Worm (Caenorhabditis elegans) whole organism, L4 larva: ENCODE results near the gene arrd-16.

Source experiments
- F10B5.3 ChIP-seq: sonication (generic microtip); optimal IDR thresholded peaks from 2 replicates; lab custom pipeline; 2016; ENCODE audit warnings: mild to moderate bottlenecking, missing genetic modification characterization, missing compliant biosample characterization
- F26F4.8 ChIP-seq: fragments of 200-800 bp; sonication (Bioruptor generic); conservative IDR thresholded peaks from 2 replicates; pipeline ENCODE4 v1.3.6; 2022; ENCODE audit warnings: missing genetic modification characterization, missing compliant biosample characterization
- F49E8.2 ChIP-seq: sonication (generic microtip); optimal IDR thresholded peaks from 2 replicates; lab custom pipeline; 2016; ENCODE audit warnings: missing compliant biosample characterization, mild to moderate bottlenecking, missing genetic modification characterization, borderline replicate concordance
- T20F7.1 ChIP-seq: fragments of 200-800 bp; sonication (Bioruptor generic); optimal IDR thresholded peaks from 2 replicates; lab custom pipeline; 2018; ENCODE audit warnings: mild to moderate bottlenecking, missing genetic modification characterization, missing compliant biosample characterization
- T26A8.4 ChIP-seq: fragments of 200-800 bp; sonication (Bioruptor generic); IDR thresholded peaks from 2 replicates; pipeline ENCODE4 v1.3.6; 2022; ENCODE audit warnings: missing genetic modification characterization, missing compliant biosample characterization
- Y5F2A.4 ChIP-seq: fragments of 200-800 bp; sonication (Bioruptor generic); optimal IDR thresholded peaks from 2 replicates; lab custom pipeline; 2018; ENCODE audit warnings: mild to moderate bottlenecking, missing genetic modification characterization, missing compliant biosample characterization
- ZK546.5 ChIP-seq, 2 experiments: sonication (generic microtip); optimal IDR thresholded peaks; 2 replicates each; lab custom pipeline; 2017; ENCODE audit warnings: missing biosample characterization in 2 of 2, missing genetic modification characterization in 2 of 2
- aha-1 ChIP-seq: fragments of 150-350 bp; peaks from one replicate; lab custom pipeline; 2014; ENCODE audit warnings: missing biosample characterization, missing genetic modification characterization
- ama-1 ChIP-seq: fragments of 150-350 bp; optimal IDR thresholded peaks from 2 replicates; lab custom pipeline; 2014; ENCODE audit warnings: inconsistent platforms, mixed read lengths
- arid-1 ChIP-seq: fragments of 200-800 bp; sonication (Bioruptor generic); conservative IDR thresholded peaks from 2 replicates; pipeline ENCODE4 v1.3.6; 2022; ENCODE audit warnings: missing genetic modification reagents, missing genetic modification characterization, missing compliant biosample characterization
- ceh-28 ChIP-seq: fragments of 150-350 bp; optimal IDR thresholded peaks from 2 replicates; lab custom pipeline; 2014; ENCODE audit warnings: missing biosample characterization, missing genetic modification reagents, missing genetic modification characterization
- daf-8 ChIP-seq: fragments of 200-800 bp; sonication (Bioruptor generic); IDR thresholded peaks from 2 replicates; pipeline ENCODE4 v1.3.6; 2022; ENCODE audit warnings: missing genetic modification characterization, missing compliant biosample characterization
- dmd-8 ChIP-seq: fragments of 200-800 bp; sonication (Bioruptor generic); IDR thresholded peaks from 2 replicates; pipeline ENCODE4 v1.3.6; 2022; ENCODE audit warnings: missing genetic modification characterization, missing compliant biosample characterization
- dpl-1 ChIP-seq: fragments of 150-350 bp; optimal IDR thresholded peaks from 2 replicates; lab custom pipeline; 2014; ENCODE audit warnings: missing biosample characterization, missing genetic modification reagents, missing genetic modification characterization
- egl-43 ChIP-seq: fragments of 200-800 bp; sonication (Bioruptor generic); IDR thresholded peaks from 2 replicates; pipeline ENCODE4 v1.3.6; 2022; ENCODE audit warnings: missing genetic modification reagents, missing genetic modification characterization, missing compliant biosample characterization
- fkh-10 ChIP-seq: fragments of 150-350 bp; optimal IDR thresholded peaks from 2 replicates; lab custom pipeline; 2014; ENCODE audit warnings: missing biosample characterization, missing genetic modification reagents, missing genetic modification characterization
- fos-1 ChIP-seq: fragments of 150-350 bp; optimal IDR thresholded peaks from 2 replicates; lab custom pipeline; 2014; ENCODE audit warnings: missing biosample characterization, missing genetic modification characterization
- gei-8 ChIP-seq: fragments of 200-800 bp; sonication (Bioruptor generic); optimal IDR thresholded peaks from 2 replicates; lab custom pipeline; 2018; ENCODE audit warnings: mild to moderate bottlenecking, missing genetic modification characterization, missing compliant biosample characterization
- hlh-11 ChIP-seq: fragments of 200-800 bp; sonication (Bioruptor generic); optimal IDR thresholded peaks from 2 replicates; lab custom pipeline; 2018; ENCODE audit warnings: mild to moderate bottlenecking, missing genetic modification characterization, missing compliant biosample characterization
- hlh-30 ChIP-seq: sonication (generic microtip); optimal IDR thresholded peaks from 2 replicates; lab custom pipeline; 2017; ENCODE audit warnings: antibody characterized with exemption, mild to moderate bottlenecking, missing genetic modification characterization, missing compliant biosample characterization; ENCODE audit not compliant: insufficient read depth
- jun-1 ChIP-seq: fragments of 150-350 bp; optimal IDR thresholded peaks from 2 replicates; lab custom pipeline; 2014; ENCODE audit warnings: missing biosample characterization, missing genetic modification reagents, missing genetic modification characterization
- lim-7 ChIP-seq: fragments of 200-800 bp; sonication (Bioruptor generic); IDR thresholded peaks from 2 replicates; pipeline ENCODE4 v1.3.6; 2022; ENCODE audit warnings: missing genetic modification characterization, missing compliant biosample characterization
- lin-13 ChIP-seq: fragments of 150-350 bp; optimal IDR thresholded peaks from 2 replicates; lab custom pipeline; 2014; ENCODE audit warnings: missing biosample characterization, missing genetic modification reagents, missing genetic modification characterization
- lin-29 ChIP-seq: fragments of 200-800 bp; sonication (Bioruptor generic); IDR thresholded peaks from 2 replicates; pipeline ENCODE4 v1.3.6; 2022; ENCODE audit warnings: missing genetic modification reagents, missing genetic modification characterization, missing compliant biosample characterization
- lin-38 ChIP-seq: fragments of 200-800 bp; sonication (Bioruptor generic); IDR thresholded peaks from 2 replicates; pipeline ENCODE4 v1.3.6; 2022; ENCODE audit warnings: missing genetic modification reagents, missing genetic modification characterization, missing compliant biosample characterization
- lin-39 ChIP-seq: fragments of 150-350 bp; optimal IDR thresholded peaks from 2 replicates; lab custom pipeline; 2014; ENCODE audit warnings: missing biosample characterization, missing genetic modification reagents, missing genetic modification characterization
- lir-3 ChIP-seq: sonication (generic microtip); optimal IDR thresholded peaks from 2 replicates; lab custom pipeline; 2016; ENCODE audit warnings: mild to moderate bottlenecking, missing genetic modification characterization, missing compliant biosample characterization
- lsy-2 ChIP-seq, 2 experiments: fragments of 150-350 bp in 1 of 2; sonication (generic microtip) in 1 of 2; optimal IDR thresholded peaks; 2 replicates each; lab custom pipeline; 2014 to 2017; ENCODE audit warnings: missing biosample characterization in 2 of 2, missing genetic modification characterization in 2 of 2
- madf-5 ChIP-seq, 2 experiments: fragments of 200-800 bp; sonication (Bioruptor generic); IDR thresholded peaks; 2 replicates each; pipeline ENCODE4 v1.3.6; 2022; ENCODE audit warnings: missing compliant biosample characterization in 2 of 2, missing genetic modification characterization in 2 of 2
- madf-9 ChIP-seq: fragments of 200-800 bp; sonication (Bioruptor generic); conservative IDR thresholded peaks from 2 replicates; pipeline ENCODE4 v1.3.6; 2022; ENCODE audit warnings: missing genetic modification reagents, missing genetic modification characterization, missing compliant biosample characterization
- mdt-29 ChIP-seq: fragments of 200-800 bp; sonication (Bioruptor generic); IDR thresholded peaks from 2 replicates; pipeline ENCODE4 v1.3.6; 2022; ENCODE audit warnings: missing genetic modification reagents, missing genetic modification characterization, missing compliant biosample characterization
- mep-1 ChIP-seq: fragments of 150-350 bp; sonication (generic microtip); optimal IDR thresholded peaks from 3 replicates; lab custom pipeline; 2014; ENCODE audit warnings: missing biosample characterization, missing genetic modification characterization
- mxl-2 ChIP-seq: fragments of 200-800 bp; sonication (Bioruptor generic); conservative IDR thresholded peaks from 2 replicates; pipeline ENCODE4 v1.3.6; 2022; ENCODE audit warnings: missing genetic modification reagents, missing genetic modification characterization, missing compliant biosample characterization
- nhr-10 ChIP-seq: fragments of 150-350 bp; optimal IDR thresholded peaks from 2 replicates; lab custom pipeline; 2014; ENCODE audit warnings: missing biosample characterization, missing genetic modification characterization
- nhr-237 ChIP-seq: sonication (generic microtip); optimal IDR thresholded peaks from 2 replicates; lab custom pipeline; 2017; ENCODE audit warnings: missing biosample characterization, missing genetic modification characterization
- nhr-28 ChIP-seq: fragments of 150-350 bp; optimal IDR thresholded peaks from 2 replicates; lab custom pipeline; 2014; ENCODE audit warnings: missing biosample characterization, missing genetic modification characterization
- nhr-42 ChIP-seq: fragments of 200-800 bp; sonication (Bioruptor generic); IDR thresholded peaks from 2 replicates; pipeline ENCODE4 v1.3.6; 2022; ENCODE audit warnings: missing genetic modification characterization, missing compliant biosample characterization
- nhr-76 ChIP-seq: fragments of 150-350 bp; optimal IDR thresholded peaks from 2 replicates; lab custom pipeline; 2014; ENCODE audit warnings: missing biosample characterization, missing genetic modification characterization
- pha-4 ChIP-seq, 2 experiments: fragments of 150-350 bp in 1 of 2; fragments of 200-800 bp in 1 of 2; sonication (Bioruptor generic) in 1 of 2; IDR thresholded peaks in 1 of 2; optimal IDR thresholded peaks in 1 of 2; 2 replicates each; pipeline versions ENCODE4 v1.3.6 to Lab custom; 2014 to 2022; ENCODE audit warnings: missing genetic modification characterization in 2 of 2, missing genetic modification reagents in 2 of 2, missing biosample characterization in 1 of 2, missing compliant biosample characterization in 1 of 2
- rbr-2 ChIP-seq: sonication (generic microtip); optimal IDR thresholded peaks from 2 replicates; lab custom pipeline; 2016; ENCODE audit warnings: missing genotype, missing genetic modification characterization, missing compliant biosample characterization
- saeg-2 ChIP-seq: fragments of 200-800 bp; sonication (Bioruptor generic); IDR thresholded peaks from 2 replicates; pipeline ENCODE4 v1.3.6; 2022; ENCODE audit warnings: missing genetic modification reagents, missing genetic modification characterization, missing compliant biosample characterization
- sdz-12 ChIP-seq: fragments of 200-800 bp; sonication (Bioruptor generic); optimal IDR thresholded peaks from 2 replicates; lab custom pipeline; 2018; ENCODE audit warnings: mild to moderate bottlenecking, missing genetic modification characterization, missing compliant biosample characterization
- snpc-1.2 ChIP-seq: fragments of 200-800 bp; sonication (Bioruptor generic); IDR thresholded peaks from 2 replicates; pipeline ENCODE4 v1.3.6; 2022; ENCODE audit warnings: missing genetic modification reagents, missing genetic modification characterization, missing compliant biosample characterization
- snpc-4 ChIP-seq: fragments of 150-350 bp; optimal IDR thresholded peaks from 2 replicates; lab custom pipeline; 2014; ENCODE audit warnings: missing biosample characterization, missing genetic modification characterization
- spr-3 ChIP-seq: fragments of 200-800 bp; sonication (Bioruptor generic); optimal IDR thresholded peaks from 2 replicates; lab custom pipeline; 2018; ENCODE audit warnings: mild to moderate bottlenecking, missing genetic modification characterization, missing compliant biosample characterization
- tag-97 ChIP-seq: fragments of 200-800 bp; sonication (Bioruptor generic); IDR thresholded peaks from 2 replicates; pipeline ENCODE4 v1.3.6; 2022; ENCODE audit warnings: missing genetic modification characterization, missing compliant biosample characterization
- tra-1 ChIP-seq: fragments of 200-800 bp; sonication (Bioruptor generic); IDR thresholded peaks from 2 replicates; pipeline ENCODE4 v1.3.6; 2022; ENCODE audit warnings: missing genetic modification reagents, missing genetic modification characterization, missing compliant biosample characterization
- unc-130 ChIP-seq: sonication (generic microtip); optimal IDR thresholded peaks from 2 replicates; lab custom pipeline; 2016; ENCODE audit warnings: missing genetic modification reagents, missing genetic modification characterization, missing compliant biosample characterization
- unc-39 ChIP-seq: sonication (generic microtip); optimal IDR thresholded peaks from 2 replicates; lab custom pipeline; 2017; ENCODE audit warnings: missing biosample characterization, missing genetic modification characterization
- unc-62 ChIP-seq, 3 experiments: fragments of 150-350 bp in 1 of 3; sonication (generic microtip); optimal IDR thresholded peaks in 2 of 3; peaks in 1 of 3; 1 replicate in 1 of 3; 2 replicates in 2 of 3; lab custom pipeline; 2014 to 2017; ENCODE audit warnings: missing biosample characterization in 3 of 3, missing genetic modification characterization in 3 of 3, missing genetic modification reagents in 3 of 3, missing genotype in 1 of 3
- zfp-3 ChIP-seq: fragments of 200-800 bp; sonication (Bioruptor generic); conservative IDR thresholded peaks from 2 replicates; pipeline ENCODE4 v1.3.6; 2022; ENCODE audit warnings: missing genetic modification reagents, missing genetic modification characterization, missing compliant biosample characterization
- zip-2 ChIP-seq: fragments of 150-350 bp; optimal IDR thresholded peaks from 2 replicates; lab custom pipeline; 2014; ENCODE audit warnings: missing biosample characterization, missing genetic modification characterization

The arrd-16 gene

ce11 chrIII:12499245-12499644 is 14.7 kb downstream of the arrd-16 start, which contains the start of gene sql-1:
sql-1 (plus strand) TSS chrIII:12499557.
- TF ChIP-seq gei-8 (GFP tag; lab: Kevin White, UChicago) (no peak), nhr-42 (GFP tag; lab: Robert Waterston, UW) (no peak), unc-39 (no peak), lsy-2 (tag; optimal IDR thresholded peaks at IDR 0.05; lab: Kevin White, UChicago) (peak in 1 of 2 experiments; percentile 34), T20F7.1 (GFP tag; lab: Kevin White, UChicago) (no peak), spr-3 (GFP tag; lab: Kevin White, UChicago) (no peak), snpc-1.2 (GFP tag; lab: Robert Waterston, UW) (peak; percentile 48; the same call in 1 of the 2 replicates), lin-39 (no peak), snpc-4 (tag; lab: Kevin White, UChicago) (no peak), lin-38 (GFP tag; lab: Robert Waterston, UW) (peak; percentile 72), zfp-3 (GFP tag; lab: Robert Waterston, UW) (no peak), arid-1 (peak; percentile 62; the same call in 1 of the 2 replicates), daf-8 (GFP tag; lab: Robert Waterston, UW) (no peak), mdt-29 (GFP tag; lab: Robert Waterston, UW) (no peak), egl-43 (GFP tag; lab: Robert Waterston, UW) (no peak), F10B5.3 (tag; lab: Kevin White, UChicago) (no peak), hlh-30 (no peak), lin-13 (no peak), fos-1 (tag; lab: Kevin White, UChicago) (no peak), unc-130 (peak; percentile 62), nhr-237 (tag; lab: Kevin White, UChicago) (no peak), tra-1 (no peak), nhr-10 (tag; lab: Kevin White, UChicago) (no peak), aha-1 (tag; lab: Kevin White, UChicago) (no peak), hlh-11 (tag; lab: Kevin White, UChicago) (no peak), nhr-76 (no peak), nhr-28 (tag; lab: Kevin White, UChicago) (no peak), ZK546.5 (tag; optimal IDR thresholded peaks at IDR 0.05; lab: Kevin White, UChicago) (no peak), tag-97 (no peak), mep-1 (no peak), T26A8.4 (GFP tag; lab: Robert Waterston, UW) (no peak), fkh-10 (GFP tag; lab: Kevin White, UChicago) (no peak), F26F4.8 (GFP tag; lab: Robert Waterston, UW) (no peak), pha-4 (GFP tag; IDR thresholded peaks at IDR 0.05; lab: Robert Waterston, UW) (no peak), pha-4 (tag; optimal IDR thresholded peaks at IDR 0.05; lab: Kevin White, UChicago) (no peak), lin-29 (GFP tag; lab: Robert Waterston, UW) (no peak), saeg-2 (no peak), madf-9 (GFP tag; lab: Robert Waterston, UW) (no peak), madf-5 (GFP tag; IDR thresholded peaks at IDR 0.05; lab: Robert Waterston, UW) (0 out of 4 replicates have a peak, but pooled peaks of 1 of the 2 experiments have one; percentile 39), dpl-1 (GFP tag; lab: Kevin White, UChicago) (peak; percentile 27), mxl-2 (no peak), lim-7 (GFP tag; lab: Robert Waterston, UW) (no peak), ama-1 (peak; percentile 82), Y5F2A.4 (GFP tag; lab: Kevin White, UChicago) (no peak), F49E8.2 (tag; lab: Kevin White, UChicago) (peak; percentile 44), ceh-28 (tag; lab: Kevin White, UChicago) (peak; percentile 39), rbr-2 (tag; lab: Kevin White, UChicago) (no peak), sdz-12 (GFP tag; lab: Kevin White, UChicago) (no peak), lir-3 (tag; lab: Kevin White, UChicago) (no peak), zip-2 (tag; lab: Kevin White, UChicago) (no peak), unc-62 (GFP tag; optimal IDR thresholded peaks at IDR 0.05 in 1 of 2; lab: Kevin White, UChicago) (no peak), unc-62 (tag; optimal IDR thresholded peaks at IDR 0.05; lab: Kevin White, UChicago) (no peak), jun-1 (tag; lab: Kevin White, UChicago) (no peak), dmd-8 (no peak)
